Worm (Caenorhabditis elegans) whole organism, L3 larva: ENCODE results near the gene F44D12.6.
A peak's percentile ranks its signal among the peaks of the same experiment; 100 is the strongest.
"Not testable (repeated sequence)": the region's sequence is repeated elsewhere in the genome, so short reads cannot be mapped to it uniquely, and the experiment has no call there.

Experiments
- R02D3.7 ChIP-seq: fragments of 150-350 bp; optimal IDR thresholded peaks from 2 replicates; lab custom pipeline; 2014; ENCODE audit warnings: missing biosample characterization, missing genetic modification characterization
- aly-2 ChIP-seq: fragments of 150-350 bp; optimal IDR thresholded peaks from 2 replicates; lab custom pipeline; 2014; ENCODE audit warnings: missing biosample characterization, missing genetic modification characterization
- ama-1 ChIP-seq: fragments of 150-350 bp; optimal IDR thresholded peaks from 2 replicates; lab custom pipeline; 2018
- ceh-16 ChIP-seq: sonication (generic microtip); optimal IDR thresholded peaks from 2 replicates; lab custom pipeline; 2017; ENCODE audit warnings: missing biosample characterization, missing genetic modification characterization
- ceh-28 ChIP-seq: fragments of 150-350 bp; optimal IDR thresholded peaks from 2 replicates; lab custom pipeline; 2014; ENCODE audit warnings: missing biosample characterization, missing genetic modification reagents, missing genetic modification characterization
- ceh-82 ChIP-seq: fragments of 150-350 bp; optimal IDR thresholded peaks from 2 replicates; lab custom pipeline; 2014; ENCODE audit warnings: missing biosample characterization, missing genetic modification characterization
- ceh-9 ChIP-seq: sonication (generic microtip); optimal IDR thresholded peaks from 2 replicates; lab custom pipeline; 2018; ENCODE audit warnings: missing biosample characterization, missing genetic modification characterization
- daf-12 ChIP-seq: fragments of 150-350 bp; optimal IDR thresholded peaks from 2 replicates; lab custom pipeline; 2014; ENCODE audit warnings: missing biosample characterization, missing genetic modification reagents, missing genetic modification characterization
- egl-27 ChIP-seq: sonication (generic microtip); optimal IDR thresholded peaks from 4 replicates; lab custom pipeline; 2017; ENCODE audit warnings: missing biosample characterization, missing genetic modification reagents, missing genetic modification characterization
- egl-5 ChIP-seq: fragments of 150-350 bp; optimal IDR thresholded peaks from 2 replicates; lab custom pipeline; 2017; ENCODE audit warnings: missing biosample characterization, missing genetic modification reagents, missing genetic modification characterization, inconsistent platforms
- elt-1 ChIP-seq: fragments of 150-350 bp; optimal IDR thresholded peaks from 2 replicates; lab custom pipeline; 2014; ENCODE audit warnings: missing biosample characterization, missing genetic modification characterization
- elt-2 ChIP-seq: sonication (generic microtip); optimal IDR thresholded peaks from 2 replicates; lab custom pipeline; 2016; ENCODE audit warnings: missing genetic modification reagents, mild to moderate bottlenecking, missing genetic modification characterization, missing compliant biosample characterization
- elt-3 ChIP-seq, 3 experiments: fragments of 150-350 bp in 1 of 3; sonication (generic microtip) in 2 of 3; optimal IDR thresholded peaks; 2 replicates in 2 of 3; 4 replicates in 1 of 3; lab custom pipeline; 2014 to 2017; ENCODE audit warnings: missing biosample characterization in 3 of 3, missing genetic modification characterization in 3 of 3
- fos-1 ChIP-seq: fragments of 150-350 bp; optimal IDR thresholded peaks from 2 replicates; lab custom pipeline; 2014; ENCODE audit warnings: missing biosample characterization, missing genetic modification characterization
- hmg-11 ChIP-seq: sonication (generic microtip); optimal IDR thresholded peaks from 2 replicates; lab custom pipeline; 2016; ENCODE audit warnings: missing genetic modification characterization, missing compliant biosample characterization
- lin-15B ChIP-seq: fragments of 150-350 bp; optimal IDR thresholded peaks from 2 replicates; lab custom pipeline; 2014; ENCODE audit warnings: missing biosample characterization, missing genetic modification characterization
- lin-39 ChIP-seq: fragments of 150-350 bp; optimal IDR thresholded peaks from 2 replicates; lab custom pipeline; 2018; ENCODE audit warnings: missing biosample characterization, missing genetic modification reagents, missing genetic modification characterization
- lsy-12 ChIP-seq: sonication (generic microtip); optimal IDR thresholded peaks from 2 replicates; lab custom pipeline; 2016; ENCODE audit warnings: mild to moderate bottlenecking, missing genetic modification characterization, missing compliant biosample characterization
- mdl-1 ChIP-seq: fragments of 150-350 bp; optimal IDR thresholded peaks from 2 replicates; lab custom pipeline; 2014; ENCODE audit warnings: missing biosample characterization, missing genetic modification characterization
- mml-1 ChIP-seq: fragments of 150-350 bp; sonication (generic microtip); optimal IDR thresholded peaks from 3 replicates; lab custom pipeline; 2014; ENCODE audit warnings: missing biosample characterization, missing genetic modification characterization
- nfya-1 ChIP-seq: sonication (generic microtip); optimal IDR thresholded peaks from 2 replicates; lab custom pipeline; 2017; ENCODE audit warnings: missing genetic modification characterization, mild to moderate bottlenecking, missing compliant biosample characterization, antibody characterized with exemption, moderate library complexity; ENCODE audit not compliant: insufficient read depth
- nhr-11 ChIP-seq: fragments of 150-350 bp; optimal IDR thresholded peaks from 2 replicates; lab custom pipeline; 2014; ENCODE audit warnings: missing biosample characterization, missing genetic modification characterization
- nhr-23 ChIP-seq: fragments of 150-350 bp; optimal IDR thresholded peaks from 2 replicates; lab custom pipeline; 2014; ENCODE audit warnings: missing biosample characterization, missing genetic modification reagents, missing genetic modification characterization
- nhr-28 ChIP-seq: fragments of 150-350 bp; optimal IDR thresholded peaks from 2 replicates; lab custom pipeline; 2014; ENCODE audit warnings: missing biosample characterization, missing genetic modification characterization
- nhr-43 ChIP-seq: sonication (generic microtip); optimal IDR thresholded peaks from 2 replicates; lab custom pipeline; 2016; ENCODE audit warnings: mild to moderate bottlenecking, missing genetic modification characterization, missing compliant biosample characterization; ENCODE audit not compliant: poor library complexity, severe bottlenecking
- pha-4 ChIP-seq: fragments of 150-350 bp; optimal IDR thresholded peaks from 2 replicates; lab custom pipeline; 2014; ENCODE audit warnings: missing biosample characterization, missing genetic modification reagents, missing genetic modification characterization
- pqm-1 ChIP-seq: fragments of 150-350 bp; optimal IDR thresholded peaks from 2 replicates; lab custom pipeline; 2017; ENCODE audit warnings: missing biosample characterization, missing genetic modification characterization, inconsistent platforms
- sea-2 ChIP-seq: fragments of 150-350 bp; sonication (generic microtip); optimal IDR thresholded peaks from 4 replicates; lab custom pipeline; 2014; ENCODE audit warnings: missing biosample characterization, missing genetic modification reagents, missing genetic modification characterization
- skn-1 ChIP-seq: fragments of 150-350 bp; optimal IDR thresholded peaks from 2 replicates; lab custom pipeline; 2014; ENCODE audit warnings: missing biosample characterization, missing genetic modification characterization
- snpc-4 ChIP-seq: fragments of 150-350 bp; optimal IDR thresholded peaks from 2 replicates; lab custom pipeline; 2014; ENCODE audit warnings: missing biosample characterization, missing genetic modification characterization
- tbx-2 ChIP-seq: sonication (generic microtip); optimal IDR thresholded peaks from 2 replicates; lab custom pipeline; 2016; ENCODE audit warnings: mild to moderate bottlenecking, missing genetic modification characterization, missing compliant biosample characterization
- unc-39 ChIP-seq: sonication (generic microtip); optimal IDR thresholded peaks from 4 replicates; lab custom pipeline; 2017; ENCODE audit warnings: missing biosample characterization, missing genetic modification characterization
- zag-1 ChIP-seq: fragments of 150-350 bp; optimal IDR thresholded peaks from 2 replicates; lab custom pipeline; 2014; ENCODE audit warnings: missing biosample characterization, missing genetic modification characterization
- ztf-4 ChIP-seq: fragments of 150-350 bp; optimal IDR thresholded peaks from 2 replicates; lab custom pipeline; 2014; ENCODE audit warnings: missing biosample characterization, missing genetic modification characterization

The F44D12.6 gene

DNA sequence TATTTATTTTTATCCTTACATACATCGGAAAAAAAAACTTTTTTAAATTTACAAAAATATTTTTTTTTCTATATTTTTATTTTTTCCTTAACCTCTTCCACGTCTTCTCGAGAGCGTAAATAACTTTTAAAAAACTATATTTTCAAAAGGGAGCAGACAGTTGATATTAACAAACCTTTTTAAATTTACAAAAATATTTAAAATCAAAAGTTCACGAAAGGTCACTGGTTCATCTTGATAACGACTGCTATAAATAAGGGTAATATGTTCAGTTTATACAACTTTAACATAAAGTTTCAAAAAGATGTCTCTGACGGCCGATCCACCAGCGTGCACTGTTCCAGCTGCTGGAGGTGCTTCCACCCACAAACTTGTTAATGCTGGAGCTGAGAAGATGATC lies 4.4 kb upstream of the F44D12.6 start, which contains the start of the genes F44D12.16 and msd-2:
TSS of gene F44D12.16 (plus strand) at position 301 of the 400 bp plus-strand sequence.
TSS of gene msd-2 (plus strand) at position 305 of the 400 bp plus-strand sequence.
- not testable (repeated sequence) for TF ChIP-seq elt-3 (tag; optimal IDR thresholded peaks at IDR 0.05; lab: Kevin White, UChicago); tbx-2; nfya-1 (tag; lab: Kevin White, UChicago)

- TF ChIP-seq fos-1 (tag; lab: Kevin White, UChicago) (no peak), mml-1 (tag; lab: Kevin White, UChicago) (no peak), egl-27 (tag; lab: Kevin White, UChicago) (no peak), ceh-9 (tag; lab: Kevin White, UChicago) (no peak), snpc-4 (tag; lab: Kevin White, UChicago) (no peak), nhr-43 (no peak), unc-39 (no peak), lsy-12 (no peak), mdl-1 (tag; lab: Kevin White, UChicago) (no peak), skn-1 (tag; lab: Kevin White, UChicago) (no peak), ceh-28 (tag; lab: Kevin White, UChicago) (no peak), ztf-4 (tag; lab: Kevin White, UChicago) (no peak), lin-15B (tag; lab: Kevin White, UChicago) (no peak)
Observed at ce11 chrIV:10036966-10037365, 3.8 kb downstream of the F44D12.6 start, which contains the start of gene F44D12.10. Gene F44D12.10 (minus strand): TSS chrIV:10037066.

- TF ChIP-seq daf-12 (tag; lab: Kevin White, UChicago) = no peak
- TF ChIP-seq nhr-23 (tag; lab: Kevin White, UChicago) = no peak
- no peak for TF ChIP-seq fos-1 (tag; lab: Kevin White, UChicago)
- TF ChIP-seq ceh-16 (tag; lab: Kevin White, UChicago) = no peak
- no peak for TF ChIP-seq aly-2 (tag; lab: Kevin White, UChicago)
- no peak for TF ChIP-seq pqm-1 (tag; lab: Kevin White, UChicago)
- TF ChIP-seq, all 47 proteins: peak for 0
Observed at ce11 chrIV:10040803-10041202, 7.7 kb downstream of the F44D12.6 start, which contains the start of gene dhs-31. Gene dhs-31 (minus strand): TSS chrIV:10040903.

DNA sequence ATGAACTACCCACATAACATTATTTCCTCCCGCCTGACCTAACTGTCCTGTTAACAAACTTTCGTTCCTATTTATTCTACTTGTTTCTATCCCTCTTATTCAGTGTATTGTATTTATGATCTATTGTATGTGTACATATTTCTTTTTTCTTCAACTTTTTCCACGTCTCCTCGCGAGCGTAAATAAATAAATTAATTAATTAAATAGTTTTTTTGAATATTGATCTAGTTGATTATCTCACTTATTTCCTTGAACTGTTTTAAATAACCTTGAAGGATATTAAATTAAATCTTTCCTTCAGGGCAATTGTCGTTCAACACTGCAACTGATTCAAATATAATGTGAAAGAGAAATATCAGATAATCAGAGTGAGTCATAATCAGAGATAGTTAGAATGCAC lies 9.7 kb downstream of the F44D12.6 start, which contains the start of gene frk-1:
TSS of gene frk-1 (plus strand) at position 301 of the 400 bp plus-strand sequence.
- TF ChIP-seq nhr-11 (tag; lab: Kevin White, UChicago) (no peak), pqm-1 (tag; lab: Kevin White, UChicago) (no peak), nhr-28 (no peak), R02D3.7 (tag; lab: Kevin White, UChicago) (no peak), elt-1 (no peak), zag-1 (tag; lab: Kevin White, UChicago) (no peak), pha-4 (tag; lab: Kevin White, UChicago) (no peak), fos-1 (tag; lab: Kevin White, UChicago) (no peak), daf-12 (tag; lab: Kevin White, UChicago) (no peak), hmg-11 (tag; lab: Kevin White, UChicago) (no peak), aly-2 (tag; lab: Kevin White, UChicago) (no peak), lin-15B (tag; lab: Kevin White, UChicago) (no peak), sea-2 (GFP tag; lab: Kevin White, UChicago) (no peak), ama-1 (lab: Kevin White, UChicago) (no peak), elt-3 (tag; optimal IDR thresholded peaks at IDR 0.05; lab: Kevin White, UChicago) (no peak), egl-5 (tag; lab: Kevin White, UChicago) (no peak), lin-39 (tag; lab: Kevin White, UChicago) (no peak), ceh-82 (no peak), unc-39 (no peak)

DNA sequence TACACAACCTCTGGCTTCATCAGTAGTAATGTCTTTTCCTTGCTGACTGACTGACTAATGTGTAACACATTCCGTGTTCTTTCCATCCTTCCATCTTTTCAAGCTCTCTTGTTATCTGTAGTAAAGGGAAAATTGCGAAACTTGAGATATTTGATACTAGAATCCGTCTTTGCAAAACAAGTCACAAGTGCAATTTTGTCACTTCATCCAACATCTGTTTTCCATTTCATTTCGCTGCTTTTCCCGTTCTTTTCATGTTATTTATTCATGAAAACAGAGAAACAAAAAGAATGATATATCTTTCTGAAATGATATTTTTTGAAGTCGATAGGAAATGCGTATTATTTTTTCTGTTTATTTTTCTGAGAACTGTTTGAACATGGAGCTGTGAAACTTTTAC lies 12.9 kb downstream of the F44D12.6 start:
- TF ChIP-seq elt-2 (tag; lab: Kevin White, UChicago) (no peak), aly-2 (tag; lab: Kevin White, UChicago) (no peak), lin-39 (tag; lab: Kevin White, UChicago) (peak; percentile 1)
